Fruit fly (Drosophila melanogaster): ENCODE measurements around the gene CG10565.
A peak's percentile ranks its signal among the peaks of the same experiment; 100 is the strongest.

CG10565 gene

dm6 chr3L:21172527-21173253 lies 36.5 kb upstream of the CG10565 start, which contains the start of the genes chb and AsnS (continued):
- TF ChIP-seq CG8089 (GFP tag; optimal IDR thresholded peaks at IDR 0.05) (peak; percentile 43), CG15696 (tag; optimal IDR thresholded peaks at IDR 0.05) (peak; percentile 35), CG14014 (GFP tag; IDR thresholded peaks at IDR 0.05) (peak; percentile 93), CG31388 (GFP tag; optimal IDR thresholded peaks at IDR 0.05) (peak; percentile 48), sim (GFP tag; IDR thresholded peaks at IDR 0.05) (peak; percentile 84), Dbx (GFP tag; IDR thresholded peaks at IDR 0.05) (peak; percentile 88), pum (GFP tag; optimal IDR thresholded peaks at IDR 0.05) (peak; percentile 61), CG13123 (GFP tag; optimal IDR thresholded peaks at IDR 0.05) (peak; percentile 65), CG30403 (GFP tag; optimal IDR thresholded peaks at IDR 0.05) (peak; percentile 89), CG10654 (GFP tag; optimal IDR thresholded peaks at IDR 0.05) (peak; percentile 87), Ada2b (GFP tag; IDR thresholded peaks at IDR 0.05) (peak; percentile 95), CG12104 (GFP tag; optimal IDR thresholded peaks at IDR 0.05) (peak; percentile 85), Dp (GFP tag; optimal IDR thresholded peaks at IDR 0.05) (no peak), p53 (GFP tag; optimal IDR thresholded peaks at IDR 0.05) (peak; percentile 5), CG8924 (tag; optimal IDR thresholded peaks at IDR 0.05) (peak; percentile 94), kni (GFP tag; optimal IDR thresholded peaks at IDR 0.05) (no peak), ftz-f1 (GFP tag; optimal IDR thresholded peaks at IDR 0.05) (no peak), ash1 (GFP tag; optimal IDR thresholded peaks at IDR 0.05) (no peak), Aef1 (GFP tag; IDR thresholded peaks at IDR 0.05) (peak; percentile 95), CG31365 (tag; optimal IDR thresholded peaks at IDR 0.05) (peak; percentile 53), CG14667 (GFP tag; IDR thresholded peaks at IDR 0.05) (peak; percentile 82), Ravus (GFP tag; IDR thresholded peaks at IDR 0.05) (peak; percentile 87), CG18262 (tag; optimal IDR thresholded peaks at IDR 0.05) (peak; percentile 91), wek (GFP tag; optimal IDR thresholded peaks at IDR 0.05) (no peak), rib (GFP tag; IDR thresholded peaks at IDR 0.05) (peak; percentile 88), tup (GFP tag; optimal IDR thresholded peaks at IDR 0.05) (peak; percentile 32), CG2678 (tag; optimal IDR thresholded peaks at IDR 0.05) (peak; percentile 95), CG4707 (GFP tag; optimal IDR thresholded peaks at IDR 0.05) (peak; percentile 77), CG8765 (GFP tag; IDR thresholded peaks at IDR 0.05) (peak; percentile 29; the same call in 1 of the 2 replicates), CG12391 (tag; optimal IDR thresholded peaks at IDR 0.05) (peak; percentile 94), shn (GFP tag; optimal IDR thresholded peaks at IDR 0.05) (peak; percentile 59), BEAF-32 (GFP tag; optimal IDR thresholded peaks at IDR 0.05) (no peak), slp2 (GFP tag; optimal IDR thresholded peaks at IDR 0.05) (peak; percentile 73), ind (GFP tag; optimal IDR thresholded peaks at IDR 0.05) (peak; percentile 86), CG13775 (GFP tag; optimal IDR thresholded peaks at IDR 0.05) (peak; percentile 70), CG6765 (GFP tag; optimal IDR thresholded peaks at IDR 0.05) (peak; percentile 63), PHDP (tag; optimal IDR thresholded peaks at IDR 0.05) (peak; percentile 96), ssp (GFP tag; IDR thresholded peaks at IDR 0.05) (peak; percentile 79), ATbp (GFP tag; optimal IDR thresholded peaks at IDR 0.05) (peak; percentile 90), CG11504 (tag; optimal IDR thresholded peaks at IDR 0.05) (peak; percentile 95), ken (GFP tag; IDR thresholded peaks at IDR 0.05) (peak; percentile 84), al (GFP tag; IDR thresholded peaks at IDR 0.05) (peak; percentile 91), psq (GFP tag; optimal IDR thresholded peaks at IDR 0.05) (peak; percentile 56), ab (GFP tag; optimal IDR thresholded peaks at IDR 0.05) (no peak), CG17912 (GFP tag; optimal IDR thresholded peaks at IDR 0.05) (no peak), Scr (GFP tag; IDR thresholded peaks at IDR 0.05; ENCODE audit: partially characterized antibody) (no peak), NK7.1 (GFP tag; optimal IDR thresholded peaks at IDR 0.05) (peak; percentile 56), Rfx (GFP tag; IDR thresholded peaks at IDR 0.05) (peak; percentile 96), CG14441 (GFP tag; IDR thresholded peaks at IDR 0.05) (peak; percentile 94), CG4328 (GFP tag; optimal IDR thresholded peaks at IDR 0.05) (no peak)

All from whole organism, embryonic.